Fruit fly (Drosophila melanogaster) whole organism, embryonic: ENCODE measurements around the gene CG7342.
A peak's percentile ranks its signal among the peaks of the same experiment; 100 is the strongest.

Experiments
- Ada2b ChIP-seq: fragments of 200-800 bp; sonication (Bioruptor generic); IDR thresholded peaks from 2 replicates; pipeline ENCODE4 v1.3.6; 2022; ENCODE audit warnings: missing biosample characterization, missing genetic modification characterization
- C15 ChIP-seq: fragments of 200-800 bp; sonication (Bioruptor generic); IDR thresholded peaks from 3 replicates; pipeline ENCODE4 v1.3.6; 2022; ENCODE audit warnings: missing biosample characterization, missing genetic modification characterization
- CG1024 ChIP-seq: fragments of 200-800 bp; sonication (Bioruptor generic); IDR thresholded peaks from 2 replicates; pipeline ENCODE4 v1.3.6; 2022; ENCODE audit warnings: missing biosample characterization, missing genetic modification characterization
- CG10321 ChIP-seq: fragments of 200-800 bp; sonication (Bioruptor generic); IDR thresholded peaks from 2 replicates; pipeline ENCODE4 v1.3.6; 2022; ENCODE audit warnings: missing biosample characterization, missing genetic modification characterization
- CG11504 ChIP-seq: fragments of 200-800 bp; sonication (Bioruptor generic); optimal IDR thresholded peaks from 3 replicates; lab custom pipeline; 2019; ENCODE audit warnings: missing biosample characterization, mild to moderate bottlenecking, missing genetic modification characterization, moderate library complexity
- CG11695 ChIP-seq: fragments of 200-800 bp; sonication (Bioruptor generic); IDR thresholded peaks from 3 replicates; pipeline ENCODE4 v1.3.6; 2022; ENCODE audit warnings: missing biosample characterization, missing genetic modification characterization
- CG12104 ChIP-seq: fragments of 200-800 bp; sonication (Bioruptor generic); optimal IDR thresholded peaks from 3 replicates; lab custom pipeline; 2016; ENCODE audit warnings: missing biosample characterization, missing genetic modification characterization
- CG12942 ChIP-seq: fragments of 200-800 bp; sonication (Bioruptor generic); optimal IDR thresholded peaks from 3 replicates; lab custom pipeline; 2016; ENCODE audit warnings: missing biosample characterization, missing genetic modification characterization
- CG13287 ChIP-seq: fragments of 200-800 bp; sonication (Bioruptor generic); IDR thresholded peaks from 2 replicates; pipeline ENCODE4 v1.3.6; 2022; ENCODE audit warnings: missing biosample characterization, missing genetic modification characterization; ENCODE audit not compliant: partially characterized antibody
- CG13296 ChIP-seq: fragments of 200-800 bp; sonication (Bioruptor generic); optimal IDR thresholded peaks from 3 replicates; lab custom pipeline; 2018; ENCODE audit warnings: missing biosample characterization, mild to moderate bottlenecking, missing genetic modification characterization
- CG13424 ChIP-seq: fragments of 200-800 bp; sonication (Bioruptor generic); optimal IDR thresholded peaks from 2 replicates; lab custom pipeline; 2019; ENCODE audit warnings: missing biosample characterization, mild to moderate bottlenecking, missing genetic modification characterization, moderate library complexity
- CG14667 ChIP-seq: fragments of 200-800 bp; sonication (Bioruptor generic); IDR thresholded peaks from 2 replicates; pipeline ENCODE4 v1.3.6; 2022; ENCODE audit warnings: missing biosample characterization, missing genetic modification characterization
- CG1647 ChIP-seq: fragments of 200-800 bp; sonication (Bioruptor generic); optimal IDR thresholded peaks from 3 replicates; lab custom pipeline; 2016; ENCODE audit warnings: missing biosample characterization, missing genetic modification characterization
- CG16863 ChIP-seq: fragments of 200-800 bp; sonication (Bioruptor generic); optimal IDR thresholded peaks from 3 replicates; lab custom pipeline; 2016; ENCODE audit warnings: missing biosample characterization, missing genetic modification characterization
- CG17186 ChIP-seq: fragments of 200-800 bp; sonication (Bioruptor generic); optimal IDR thresholded peaks from 3 replicates; lab custom pipeline; 2017; ENCODE audit warnings: missing biosample characterization, missing genetic modification reagents, missing genetic modification characterization
- CG17912 ChIP-seq: fragments of 200-800 bp; sonication (Bioruptor generic); optimal IDR thresholded peaks from 2 replicates; lab custom pipeline; 2018; ENCODE audit warnings: missing biosample characterization, mild to moderate bottlenecking, missing genetic modification characterization
- CG18619 ChIP-seq: fragments of 200-800 bp; sonication (Bioruptor generic); optimal IDR thresholded peaks from 3 replicates; lab custom pipeline; 2017; ENCODE audit warnings: missing biosample characterization, mild to moderate bottlenecking, missing genetic modification characterization
- CG31224 ChIP-seq: fragments of 200-800 bp; sonication (Bioruptor generic); IDR thresholded peaks from 2 replicates; pipeline ENCODE4 v1.3.6; 2022; ENCODE audit warnings: missing biosample characterization, missing genetic modification characterization
- CG31441 ChIP-seq: fragments of 200-800 bp; sonication (Bioruptor generic); IDR thresholded peaks from 2 replicates; pipeline ENCODE4 v1.3.6; 2022; ENCODE audit warnings: missing biosample characterization, missing genetic modification characterization
- CG4404 ChIP-seq: fragments of 200-800 bp; sonication (Bioruptor generic); IDR thresholded peaks from 2 replicates; pipeline ENCODE4 v1.3.6; 2022; ENCODE audit warnings: missing biosample characterization, missing genetic modification characterization
- CG4424 ChIP-seq: fragments of 200-800 bp; sonication (Bioruptor generic); optimal IDR thresholded peaks from 3 replicates; lab custom pipeline; 2016; ENCODE audit warnings: missing biosample characterization, missing genetic modification characterization
- CG4707 ChIP-seq: fragments of 200-800 bp; sonication (Bioruptor generic); optimal IDR thresholded peaks from 2 replicates; lab custom pipeline; 2018; ENCODE audit warnings: missing biosample characterization, mild to moderate bottlenecking, missing genetic modification characterization, moderate library complexity
- CG7357 ChIP-seq: fragments of 200-800 bp; sonication (Bioruptor generic); IDR thresholded peaks from 3 replicates; pipeline ENCODE4 v1.3.6; 2022; ENCODE audit warnings: missing biosample characterization, missing genetic modification characterization
- CG7987 ChIP-seq: fragments of 200-800 bp; sonication (Bioruptor generic); optimal IDR thresholded peaks from 2 replicates; lab custom pipeline; 2018; ENCODE audit warnings: missing biosample characterization, mild to moderate bottlenecking, missing genetic modification characterization, moderate library complexity
- Hr51 ChIP-seq, 2 experiments: fragments of 200-800 bp; sonication (Bioruptor generic); optimal IDR thresholded peaks; 2 replicates in 1 of 2; 3 replicates in 1 of 2; lab custom pipeline; 2016 to 2018; ENCODE audit warnings: missing biosample characterization in 2 of 2, missing genetic modification characterization in 2 of 2, mild to moderate bottlenecking in 1 of 2, moderate library complexity in 1 of 2
- MTF-1 ChIP-seq: fragments of 200-800 bp; sonication (Bioruptor generic); optimal IDR thresholded peaks from 2 replicates; lab custom pipeline; 2018; ENCODE audit warnings: missing biosample characterization, mild to moderate bottlenecking, missing genetic modification characterization, borderline replicate concordance
- NC2α ChIP-seq: fragments of 200-800 bp; sonication (Bioruptor generic); optimal IDR thresholded peaks from 2 replicates; lab custom pipeline; 2016; ENCODE audit warnings: missing biosample characterization, missing genetic modification characterization
- dan ChIP-seq: fragments of 200-800 bp; sonication (Bioruptor generic); IDR thresholded peaks from 2 replicates; pipeline ENCODE4 v1.3.6; 2022; ENCODE audit warnings: missing biosample characterization, missing genetic modification characterization
- fd64A ChIP-seq: fragments of 200-800 bp; sonication (Bioruptor generic); optimal IDR thresholded peaks from 3 replicates; lab custom pipeline; 2018; ENCODE audit warnings: missing biosample characterization, mild to moderate bottlenecking, missing genetic modification characterization
- gce ChIP-seq: fragments of 200-800 bp; sonication (Bioruptor generic); IDR thresholded peaks from 3 replicates; pipeline ENCODE4 v1.3.6; 2022; ENCODE audit warnings: missing biosample characterization, missing genetic modification characterization
- grn ChIP-seq: fragments of 200-800 bp; sonication (Bioruptor generic); optimal IDR thresholded peaks from 3 replicates; lab custom pipeline; 2017; ENCODE audit warnings: missing biosample characterization, missing genetic modification characterization
- ind ChIP-seq: fragments of 200-800 bp; sonication (Bioruptor generic); optimal IDR thresholded peaks from 3 replicates; lab custom pipeline; 2016; ENCODE audit warnings: missing biosample characterization, missing genetic modification characterization
- kah ChIP-seq: fragments of 200-800 bp; sonication (Bioruptor generic); optimal IDR thresholded peaks from 2 replicates; lab custom pipeline; 2018; ENCODE audit warnings: missing biosample characterization, mild to moderate bottlenecking, missing genetic modification characterization
- kay ChIP-seq: fragments of 200-800 bp; sonication (Bioruptor generic); optimal IDR thresholded peaks from 2 replicates; lab custom pipeline; 2016; ENCODE audit warnings: missing biosample characterization, missing genetic modification characterization
- klu ChIP-seq: fragments of 200-800 bp; sonication (Bioruptor generic); IDR thresholded peaks from 2 replicates; pipeline ENCODE4 v1.3.6; 2022; ENCODE audit warnings: missing biosample characterization, missing genetic modification characterization
- lov ChIP-seq, 2 experiments: fragments of 200-800 bp in 1 of 2; fragments of >200 bp in 1 of 2; sonication (Bioruptor generic) in 1 of 2; IDR thresholded peaks in 1 of 2; optimal IDR thresholded peaks in 1 of 2; 2 replicates in 1 of 2; 3 replicates in 1 of 2; pipeline versions ENCODE4 v1.3.6 to Lab custom; 2017 to 2022; ENCODE audit warnings: missing biosample characterization in 1 of 2, missing genetic modification characterization in 1 of 2
- nmo ChIP-seq: fragments of 200-800 bp; sonication (Bioruptor generic); optimal IDR thresholded peaks from 2 replicates; lab custom pipeline; 2018; ENCODE audit warnings: missing biosample characterization, mild to moderate bottlenecking, missing genetic modification characterization, moderate library complexity
- pan ChIP-seq, 4 experiments: fragments of >200 bp in 3 of 4; fragments of 200-800 bp in 1 of 4; sonication (Bioruptor generic) in 1 of 4; optimal IDR thresholded peaks in 3 of 4; IDR thresholded peaks in 1 of 4; 2 replicates each; pipeline versions ENCODE4 v1.3.6 to Lab custom; 2017 to 2022; ENCODE audit warnings: missing biosample characterization in 2 of 4, missing genetic modification characterization in 2 of 4, mixed read lengths in 1 of 4
- pfk ChIP-seq: fragments of 200-800 bp; sonication (Bioruptor generic); optimal IDR thresholded peaks from 2 replicates; lab custom pipeline; 2018; ENCODE audit warnings: missing biosample characterization, mild to moderate bottlenecking, missing genetic modification characterization, moderate library complexity
- pzg ChIP-seq: fragments of 200-800 bp; sonication (Bioruptor generic); optimal IDR thresholded peaks from 3 replicates; lab custom pipeline; 2018; ENCODE audit warnings: missing biosample characterization, mild to moderate bottlenecking, missing genetic modification characterization, moderate library complexity
- sc ChIP-seq, 3 experiments: fragments of >200 bp in 2 of 3; fragments of 200-800 bp in 1 of 3; sonication (Bioruptor generic) in 1 of 3; optimal IDR thresholded peaks; 2 replicates in 2 of 3; 3 replicates in 1 of 3; lab custom pipeline; 2017; ENCODE audit warnings: mild to moderate bottlenecking in 1 of 3, missing biosample characterization in 1 of 3, missing genetic modification characterization in 1 of 3, missing genetic modification reagents in 1 of 3
- sens ChIP-seq: fragments of 200-800 bp; sonication (Bioruptor generic); peaks from one replicate; lab custom pipeline; 2016; ENCODE audit warnings: missing biosample characterization, missing genetic modification characterization
- seq ChIP-seq: fragments of 200-800 bp; sonication (Bioruptor generic); IDR thresholded peaks from 2 replicates; pipeline ENCODE4 v1.3.6; 2022; ENCODE audit warnings: missing biosample characterization, missing genetic modification characterization
- sna ChIP-seq: fragments of 200-800 bp; sonication (Bioruptor generic); IDR thresholded peaks from 2 replicates; pipeline ENCODE4 v1.3.6; 2022; ENCODE audit warnings: missing biosample characterization, missing genetic modification characterization; ENCODE audit not compliant: partially characterized antibody
- tin ChIP-seq: fragments of 200-800 bp; sonication (Bioruptor generic); optimal IDR thresholded peaks from 3 replicates; lab custom pipeline; 2016; ENCODE audit warnings: missing biosample characterization, missing genetic modification characterization
- tna ChIP-seq: fragments of 200-800 bp; sonication (Bioruptor generic); IDR thresholded peaks from 2 replicates; pipeline ENCODE4 v1.3.6; 2022; ENCODE audit warnings: missing biosample characterization, missing genetic modification characterization; ENCODE audit not compliant: partially characterized antibody
- vfl ChIP-seq: fragments of 200-800 bp; sonication (Bioruptor generic); optimal IDR thresholded peaks from 2 replicates; lab custom pipeline; 2016; ENCODE audit warnings: missing biosample characterization, missing genetic modification characterization
- wek ChIP-seq: fragments of 200-800 bp; sonication (Bioruptor generic); optimal IDR thresholded peaks from 3 replicates; lab custom pipeline; 2018; ENCODE audit warnings: missing biosample characterization, mild to moderate bottlenecking, missing genetic modification characterization, moderate library complexity
- zfh2 ChIP-seq: fragments of 200-800 bp; sonication (Bioruptor generic); optimal IDR thresholded peaks from 2 replicates; lab custom pipeline; 2016; ENCODE audit warnings: missing biosample characterization, missing genetic modification characterization

CG7342 gene

DNA sequence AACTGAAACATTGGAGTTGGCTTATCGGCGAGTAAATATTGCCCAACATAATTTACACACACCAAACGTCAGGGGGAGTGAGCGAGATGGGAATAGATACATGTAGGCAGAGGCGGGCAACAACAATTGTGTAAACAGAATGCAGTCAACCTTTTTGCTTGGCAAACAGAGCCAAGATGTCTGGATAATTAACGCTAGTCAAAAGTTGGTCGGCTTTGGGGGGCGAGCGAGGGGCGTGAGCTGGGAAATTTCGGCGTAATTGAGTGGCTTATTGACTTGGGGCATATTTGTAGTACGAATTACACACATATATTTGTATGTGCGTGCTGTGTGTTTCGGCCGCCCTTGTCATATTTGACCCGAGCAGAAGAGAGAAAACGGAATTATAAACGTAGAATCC lies 18.4 kb upstream of the CG7342 start (continued):
- no peak for TF ChIP-seq klu (GFP tag; lab: Robert Waterston, UW)
- peak; percentile 84 for TF ChIP-seq CG16863 (GFP tag; lab: Kevin White, UChicago)
- TF ChIP-seq CG18619 (GFP tag; lab: Kevin White, UChicago), result peak; percentile 88
- TF ChIP-seq pzg (GFP tag; lab: Kevin White, UChicago), result no peak
- TF ChIP-seq CG7357, result 0 out of 3 replicates have a peak, but pooled peaks have one; percentile 46
- TF ChIP-seq sna (GFP tag; lab: Robert Waterston, UW), result no peak
- peak; percentile 85 for TF ChIP-seq gce (GFP tag; lab: Robert Waterston, UW)
- no peak for TF ChIP-seq C15 (GFP tag; lab: Robert Waterston, UW)
- peak; percentile 60; the same call in 2 of the 3 replicates for TF ChIP-seq CG11695 (GFP tag; lab: Robert Waterston, UW)
- peak; percentile 85 for TF ChIP-seq CG13296 (GFP tag; lab: Kevin White, UChicago)
- peak; percentile 91 for TF ChIP-seq grn
- TF ChIP-seq sc (optimal IDR thresholded peaks at IDR 0.05; lab: Kevin White, UChicago), result no peak
- TF ChIP-seq sc (GFP tag; optimal IDR thresholded peaks at IDR 0.05; lab: Kevin White, UChicago), result peak; percentile 92
- TF ChIP-seq seq (GFP tag; lab: Robert Waterston, UW), result peak; percentile 71
- peak; percentile 72 for TF ChIP-seq CG11504
- no peak for TF ChIP-seq vfl (GFP tag; lab: Kevin White, UChicago)
- peak; percentile 72 for TF ChIP-seq CG1647 (GFP tag; lab: Kevin White, UChicago)
- no peak for TF ChIP-seq dan (GFP tag; lab: Robert Waterston, UW)
- TF ChIP-seq CG17186, result peak; percentile 92
- peak; percentile 18 for TF ChIP-seq ind (GFP tag; lab: Kevin White, UChicago)
- no peak for TF ChIP-seq tna (GFP tag; lab: Robert Waterston, UW)
- TF ChIP-seq lov (optimal IDR thresholded peaks at IDR 0.05; lab: Kevin White, UChicago), result no peak
- TF ChIP-seq lov (GFP tag; IDR thresholded peaks at IDR 0.05; lab: Robert Waterston, UW), result peak; percentile 77; the same call in 2 of the 3 replicates
- TF ChIP-seq CG1024 (GFP tag; lab: Robert Waterston, UW), result peak; percentile 73; the same call in 1 of the 2 replicates
- peak; percentile 97 for TF ChIP-seq fd64A (GFP tag; lab: Kevin White, UChicago)
- TF ChIP-seq CG12942 (GFP tag; lab: Kevin White, UChicago), result peak; percentile 70
- TF ChIP-seq CG10321 (GFP tag; lab: Robert Waterston, UW), result peak; percentile 51; the same call in 1 of the 2 replicates
- TF ChIP-seq CG4424, result peak; percentile 77
- TF ChIP-seq tin (GFP tag; lab: Kevin White, UChicago), result peak; percentile 43
- TF ChIP-seq Ada2b (GFP tag; lab: Robert Waterston, UW), result peak; percentile 27; the same call in 1 of the 2 replicates
- TF ChIP-seq CG4404 (GFP tag; lab: Robert Waterston, UW), result no peak
- TF ChIP-seq CG13424, result peak; percentile 83
- TF ChIP-seq nmo (GFP tag; lab: Kevin White, UChicago), result peak; percentile 53
- TF ChIP-seq wek (GFP tag; lab: Kevin White, UChicago), result peak; percentile 93
- peak; percentile 32 for TF ChIP-seq kay (GFP tag; lab: Kevin White, UChicago)
- peak; percentile 91 for TF ChIP-seq CG12104 (GFP tag; lab: Kevin White, UChicago)
- peak; percentile 85 for TF ChIP-seq NC2α (GFP tag; lab: Kevin White, UChicago)
- peak; percentile 98 for TF ChIP-seq sens (GFP tag; lab: Kevin White, UChicago)
- peak; percentile 73 for TF ChIP-seq kah (GFP tag; lab: Kevin White, UChicago)
- no peak for TF ChIP-seq CG31224 (GFP tag; lab: Robert Waterston, UW)
- TF ChIP-seq pfk (GFP tag; lab: Kevin White, UChicago), result peak; percentile 66
- TF ChIP-seq CG4707 (GFP tag; lab: Kevin White, UChicago), result peak; percentile 92
- TF ChIP-seq CG13287 (GFP tag; lab: Robert Waterston, UW), result no peak
- TF ChIP-seq pan (optimal IDR thresholded peaks at IDR 0.05; lab: Kevin White, UChicago), result no peak
- peak in 1 of 2 experiments; percentile 74 for TF ChIP-seq pan (GFP tag; optimal IDR thresholded peaks at IDR 0.05 in 1 of 2, IDR thresholded peaks at IDR 0.05 in 1 of 2)
- peak; percentile 96 for TF ChIP-seq CG7987 (GFP tag; lab: Kevin White, UChicago)
- TF ChIP-seq CG17912 (GFP tag; lab: Kevin White, UChicago), result peak; percentile 92
- peak; percentile 96 for TF ChIP-seq MTF-1 (GFP tag; lab: Kevin White, UChicago)
- no peak for TF ChIP-seq CG14667 (GFP tag; lab: Robert Waterston, UW)
- TF ChIP-seq CG31441 (GFP tag; lab: Robert Waterston, UW), result peak; percentile 88
- TF ChIP-seq Hr51 (GFP tag; optimal IDR thresholded peaks at IDR 0.05; lab: Kevin White, UChicago), result peak in 1 of 2 experiments; percentile 83
- TF ChIP-seq zfh2 (GFP tag; lab: Kevin White, UChicago), result no peak
